Fruit fly (Drosophila melanogaster) whole organism, embryonic: ENCODE results near the gene Acp63F.
A peak's percentile ranks its signal among the peaks of the same experiment; 100 is the strongest.

Source experiments
- Aef1 ChIP-seq: fragments of 200-800 bp; sonication (Bioruptor generic); IDR thresholded peaks from 3 replicates; pipeline ENCODE4 v1.3.6; 2022; ENCODE audit warnings: missing biosample characterization, missing genetic modification characterization
- CG10565 ChIP-seq: fragments of 200-800 bp; sonication (Bioruptor generic); optimal IDR thresholded peaks from 3 replicates; lab custom pipeline; 2016; ENCODE audit warnings: missing biosample characterization, mild to moderate bottlenecking, missing genetic modification characterization
- CG10654 ChIP-seq: fragments of 200-800 bp; sonication (Bioruptor generic); optimal IDR thresholded peaks from 2 replicates; lab custom pipeline; 2016; ENCODE audit warnings: missing biosample characterization, missing genetic modification characterization
- CG11247 ChIP-seq: fragments of 200-800 bp; sonication (Bioruptor generic); IDR thresholded peaks from 2 replicates; pipeline ENCODE4 v1.3.6; 2022; ENCODE audit warnings: missing biosample characterization, missing genetic modification characterization
- CG11456 ChIP-seq: fragments of 200-800 bp; sonication (Bioruptor generic); IDR thresholded peaks from 3 replicates; pipeline ENCODE4 v1.3.6; 2022; ENCODE audit warnings: missing biosample characterization, missing genetic modification characterization
- CG11560 ChIP-seq: fragments of 200-800 bp; sonication (Bioruptor generic); IDR thresholded peaks from 3 replicates; pipeline ENCODE4 v1.3.6; 2022; ENCODE audit warnings: missing biosample characterization, missing genetic modification characterization
- CG12219 ChIP-seq: fragments of 200-800 bp; sonication (Bioruptor generic); optimal IDR thresholded peaks from 3 replicates; lab custom pipeline; 2018; ENCODE audit warnings: missing biosample characterization, mild to moderate bottlenecking, missing genetic modification characterization
- CG12391 ChIP-seq: fragments of 200-800 bp; sonication (Bioruptor generic); optimal IDR thresholded peaks from 3 replicates; lab custom pipeline; 2018; ENCODE audit warnings: missing biosample characterization, mild to moderate bottlenecking, missing genetic modification characterization, moderate library complexity
- CG14710 ChIP-seq: fragments of 200-800 bp; sonication (Bioruptor generic); optimal IDR thresholded peaks from 3 replicates; lab custom pipeline; 2019; ENCODE audit warnings: missing biosample characterization, mild to moderate bottlenecking, missing genetic modification characterization, moderate library complexity
- CG15696 ChIP-seq: fragments of 200-800 bp; sonication (Bioruptor generic); optimal IDR thresholded peaks from 2 replicates; lab custom pipeline; 2019; ENCODE audit warnings: missing biosample characterization, mild to moderate bottlenecking, missing genetic modification characterization, moderate library complexity
- CG16779 ChIP-seq: fragments of 200-800 bp; sonication (Bioruptor generic); IDR thresholded peaks from 2 replicates; pipeline ENCODE4 v1.3.6; 2022; ENCODE audit warnings: missing biosample characterization, missing genetic modification characterization
- CG17802 ChIP-seq: fragments of 200-800 bp; sonication (Bioruptor generic); optimal IDR thresholded peaks from 2 replicates; lab custom pipeline; 2018; ENCODE audit warnings: missing biosample characterization, mild to moderate bottlenecking, missing genetic modification characterization, moderate library complexity
- CG17912 ChIP-seq: fragments of 200-800 bp; sonication (Bioruptor generic); optimal IDR thresholded peaks from 2 replicates; lab custom pipeline; 2018; ENCODE audit warnings: missing biosample characterization, mild to moderate bottlenecking, missing genetic modification characterization
- CG18011 ChIP-seq: fragments of 200-800 bp; sonication (Bioruptor generic); optimal IDR thresholded peaks from 2 replicates; lab custom pipeline; 2017; ENCODE audit warnings: missing biosample characterization, missing genetic modification characterization, mild to moderate bottlenecking, moderate library complexity, missing genotype
- CG18599 ChIP-seq: fragments of 200-800 bp; sonication (Bioruptor generic); optimal IDR thresholded peaks from 3 replicates; lab custom pipeline; 2017; ENCODE audit warnings: missing biosample characterization, missing genetic modification characterization, mild to moderate bottlenecking, moderate library complexity, missing genetic modification reagents
- CG30403 ChIP-seq: fragments of 200-800 bp; sonication (Bioruptor generic); optimal IDR thresholded peaks from 3 replicates; lab custom pipeline; 2016; ENCODE audit warnings: missing biosample characterization, missing genetic modification characterization
- CG32532 ChIP-seq: fragments of 200-800 bp; sonication (Bioruptor generic); IDR thresholded peaks from 2 replicates; pipeline ENCODE4 v1.3.6; 2022; ENCODE audit warnings: missing biosample characterization, missing genetic modification characterization
- CG3847 ChIP-seq: fragments of 200-800 bp; sonication (Bioruptor generic); IDR thresholded peaks from 2 replicates; pipeline ENCODE4 v1.3.6; 2022; ENCODE audit warnings: missing biosample characterization, missing genetic modification characterization
- CG4404 ChIP-seq: fragments of 200-800 bp; sonication (Bioruptor generic); IDR thresholded peaks from 2 replicates; pipeline ENCODE4 v1.3.6; 2022; ENCODE audit warnings: missing biosample characterization, missing genetic modification characterization
- CG6854 ChIP-seq: fragments of 200-800 bp; sonication (Bioruptor generic); optimal IDR thresholded peaks from 3 replicates; lab custom pipeline; 2017; ENCODE audit warnings: missing biosample characterization, mild to moderate bottlenecking, missing genetic modification characterization
- CG8388 ChIP-seq: fragments of 200-800 bp; sonication (Bioruptor generic); optimal IDR thresholded peaks from 2 replicates; lab custom pipeline; 2019; ENCODE audit warnings: missing biosample characterization, mild to moderate bottlenecking, missing genetic modification characterization, moderate library complexity
- CG9609 ChIP-seq: fragments of 200-800 bp; sonication (Bioruptor generic); optimal IDR thresholded peaks from 3 replicates; lab custom pipeline; 2016; ENCODE audit warnings: missing biosample characterization, missing genetic modification characterization
- CG9727 ChIP-seq: fragments of 200-800 bp; sonication (Bioruptor generic); optimal IDR thresholded peaks from 3 replicates; lab custom pipeline; 2017; ENCODE audit warnings: missing biosample characterization, mild to moderate bottlenecking, missing genetic modification characterization
- E2f2 ChIP-seq: fragments of 200-800 bp; sonication (Bioruptor generic); IDR thresholded peaks from 2 replicates; pipeline ENCODE4 v1.3.6; 2022; ENCODE audit warnings: missing biosample characterization, missing genetic modification characterization
- H2.0 ChIP-seq: fragments of 200-800 bp; sonication (Bioruptor generic); IDR thresholded peaks from 2 replicates; pipeline ENCODE4 v1.3.6; 2022; ENCODE audit warnings: missing biosample characterization, missing genetic modification characterization
- Hr78 ChIP-seq, 2 experiments: fragments of 200-800 bp in 1 of 2; fragments of >200 bp in 1 of 2; sonication (Bioruptor generic) in 1 of 2; optimal IDR thresholded peaks; 2 replicates each; lab custom pipeline; 2017 to 2019; ENCODE audit warnings: missing biosample characterization in 2 of 2, missing genetic modification characterization in 2 of 2, mild to moderate bottlenecking in 1 of 2, moderate library complexity in 1 of 2
- Med ChIP-seq: fragments of 200-800 bp; sonication (Bioruptor generic); peaks from one replicate; lab custom pipeline; 2016; ENCODE audit warnings: missing biosample characterization, missing genetic modification characterization, mild to moderate bottlenecking, inconsistent platforms, moderate library complexity
- NFAT ChIP-seq: fragments of 200-800 bp; sonication (Bioruptor generic); IDR thresholded peaks from 2 replicates; pipeline ENCODE4 v1.3.6; 2022; ENCODE audit warnings: missing biosample characterization, missing genetic modification characterization
- Ptx1 ChIP-seq: fragments of 200-800 bp; sonication (Bioruptor generic); IDR thresholded peaks from 2 replicates; pipeline ENCODE4 v1.3.6; 2022; ENCODE audit warnings: missing biosample characterization, missing genetic modification characterization
- Rfx ChIP-seq: fragments of 200-800 bp; sonication (Bioruptor generic); IDR thresholded peaks from 2 replicates; pipeline ENCODE4 v1.3.6; 2022; ENCODE audit warnings: missing biosample characterization, missing genetic modification characterization
- Sox102F ChIP-seq: fragments of 200-800 bp; sonication (Bioruptor generic); optimal IDR thresholded peaks from 2 replicates; lab custom pipeline; 2018; ENCODE audit warnings: missing biosample characterization, mild to moderate bottlenecking, missing genetic modification characterization, moderate library complexity
- amos ChIP-seq: fragments of 200-800 bp; sonication (Bioruptor generic); IDR thresholded peaks from 2 replicates; pipeline ENCODE4 v1.3.6; 2022; ENCODE audit warnings: missing biosample characterization, missing genetic modification characterization; ENCODE audit not compliant: partially characterized antibody
- cad ChIP-seq: fragments of >200 bp; optimal IDR thresholded peaks from 2 replicates; lab custom pipeline; 2017; ENCODE audit warnings: missing biosample characterization, missing genetic modification characterization
- ems ChIP-seq: fragments of 200-800 bp; sonication (Bioruptor generic); optimal IDR thresholded peaks from 3 replicates; lab custom pipeline; 2016; ENCODE audit warnings: missing biosample characterization, missing genetic modification characterization
- fru ChIP-seq: fragments of >200 bp; optimal IDR thresholded peaks from 2 replicates; lab custom pipeline; 2017
- gem ChIP-seq: fragments of 200-800 bp; sonication (Bioruptor generic); optimal IDR thresholded peaks from 2 replicates; lab custom pipeline; 2019; ENCODE audit warnings: missing biosample characterization, mild to moderate bottlenecking, missing genetic modification characterization, moderate library complexity
- jigr1 ChIP-seq: fragments of 200-800 bp; sonication (Bioruptor generic); IDR thresholded peaks from 3 replicates; pipeline ENCODE4 v1.3.6; 2022; ENCODE audit warnings: missing biosample characterization, missing genetic modification characterization
- lbe ChIP-seq: fragments of 200-800 bp; sonication (Bioruptor generic); optimal IDR thresholded peaks from 2 replicates; lab custom pipeline; 2016; ENCODE audit warnings: missing biosample characterization, mild to moderate bottlenecking, missing genetic modification characterization
- maf-S ChIP-seq: fragments of 200-800 bp; sonication (Bioruptor generic); optimal IDR thresholded peaks from 2 replicates; lab custom pipeline; 2016; ENCODE audit warnings: missing biosample characterization, missing genetic modification characterization
- nerfin-2 ChIP-seq: fragments of 200-800 bp; sonication (Bioruptor generic); IDR thresholded peaks from 2 replicates; pipeline ENCODE4 v1.3.6; 2022; ENCODE audit warnings: missing biosample characterization, missing genetic modification characterization; ENCODE audit not compliant: partially characterized antibody
- phol ChIP-seq: fragments of 200-800 bp; sonication (Bioruptor generic); optimal IDR thresholded peaks from 3 replicates; lab custom pipeline; 2018; ENCODE audit warnings: missing biosample characterization, mild to moderate bottlenecking, missing genetic modification characterization, moderate library complexity
- pros ChIP-seq: fragments of 200-800 bp; sonication (Bioruptor generic); optimal IDR thresholded peaks from 3 replicates; lab custom pipeline; 2019; ENCODE audit warnings: missing biosample characterization, mild to moderate bottlenecking, missing genetic modification characterization, moderate library complexity
- salm ChIP-seq: fragments of 200-800 bp; sonication (Bioruptor generic); optimal IDR thresholded peaks from 2 replicates; lab custom pipeline; 2018; ENCODE audit warnings: missing biosample characterization, mild to moderate bottlenecking, missing genetic modification characterization
- slp2 ChIP-seq: fragments of 200-800 bp; sonication (Bioruptor generic); optimal IDR thresholded peaks from 2 replicates; lab custom pipeline; 2016; ENCODE audit warnings: missing biosample characterization, missing genetic modification characterization
- unpg ChIP-seq: fragments of 200-800 bp; sonication (Bioruptor generic); optimal IDR thresholded peaks from 3 replicates; lab custom pipeline; 2018; ENCODE audit warnings: missing biosample characterization, mild to moderate bottlenecking, missing genetic modification characterization, moderate library complexity
- vfl ChIP-seq: fragments of 200-800 bp; sonication (Bioruptor generic); optimal IDR thresholded peaks from 2 replicates; lab custom pipeline; 2016; ENCODE audit warnings: missing biosample characterization, missing genetic modification characterization
- zen2 ChIP-seq: fragments of 200-800 bp; sonication (Bioruptor generic); IDR thresholded peaks from 3 replicates; pipeline ENCODE4 v1.3.6; 2022; ENCODE audit warnings: missing biosample characterization, missing genetic modification characterization; ENCODE audit not compliant: partially characterized antibody

Gene Acp63F

DNA sequence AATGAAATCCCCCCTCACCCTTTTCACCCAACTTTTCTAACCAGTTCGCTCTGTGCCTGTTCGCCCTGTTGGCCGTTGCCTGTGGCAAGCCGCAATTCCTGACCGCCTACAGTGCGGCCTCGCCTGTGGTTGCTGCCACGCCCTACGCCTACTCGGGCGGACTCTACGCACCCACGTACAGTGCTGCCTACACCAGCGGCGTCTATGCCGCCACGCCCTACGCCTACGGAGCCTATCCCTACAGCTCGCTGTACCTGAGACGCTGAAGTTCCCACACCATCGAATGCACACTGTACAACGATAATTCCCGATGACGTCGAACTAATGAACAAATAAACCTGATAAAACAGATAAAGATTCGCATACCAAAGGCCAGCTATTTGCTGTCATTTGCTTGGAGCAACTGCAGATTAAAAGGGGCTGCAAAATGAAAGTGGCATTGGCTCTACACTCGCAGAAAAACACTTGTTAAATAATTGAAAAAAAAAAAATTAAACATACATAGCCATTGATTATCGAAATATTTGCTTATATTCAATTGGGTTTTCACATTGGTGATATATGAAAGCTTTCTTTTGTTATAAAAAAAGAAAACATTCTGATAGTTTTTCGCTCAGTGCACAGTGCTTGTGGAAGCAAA, 25.0 kb downstream of the Acp63F start (continued):
- peak; percentile 12 for TF ChIP-seq unpg (GFP tag; lab: Kevin White, UChicago)
- no peak for TF ChIP-seq slp2
- 0 out of 3 replicates have a peak, but pooled peaks have one; percentile 21 for TF ChIP-seq CG11560 (tag; lab: Robert Waterston, UW)
- peak; percentile 15 for TF ChIP-seq Sox102F (GFP tag; lab: Kevin White, UChicago)
- TF ChIP-seq CG16779 (GFP tag; lab: Robert Waterston, UW): 0 out of 2 replicates have a peak, but pooled peaks have one; percentile 36
- TF ChIP-seq E2f2 (GFP tag; lab: Robert Waterston, UW): no peak
- TF ChIP-seq CG12391 (tag; lab: Kevin White, UChicago): no peak
- peak; percentile 58; the same call in 1 of the 3 replicates for TF ChIP-seq CG11456 (GFP tag; lab: Robert Waterston, UW)
- peak; percentile 56; the same call in 1 of the 2 replicates for TF ChIP-seq NFAT (GFP tag; lab: Robert Waterston, UW)
- TF ChIP-seq CG9727 (GFP tag; lab: Kevin White, UChicago): peak; percentile 12
- peak; percentile 38 for TF ChIP-seq CG8388 (GFP tag; lab: Kevin White, UChicago)
- peak; percentile 50 for TF ChIP-seq gem (tag; lab: Kevin White, UChicago)
- peak; percentile 7; the same call in 1 of the 2 replicates for TF ChIP-seq Ptx1 (GFP tag; lab: Robert Waterston, UW)
- no peak for TF ChIP-seq CG17912 (GFP tag; lab: Kevin White, UChicago)
- TF ChIP-seq Rfx (GFP tag; lab: Robert Waterston, UW): peak; percentile 42
- TF ChIP-seq CG10565: no peak
- 0 out of 2 replicates have a peak, but pooled peaks have one; percentile 25 for TF ChIP-seq H2.0
- 0 out of 2 replicates have a peak, but pooled peaks have one; percentile 34 for TF ChIP-seq CG11247
- peak; percentile 5; the same call in 1 of the 2 replicates for TF ChIP-seq CG3847 (GFP tag; lab: Robert Waterston, UW)
- peak; percentile 49 for TF ChIP-seq CG32532 (GFP tag; lab: Robert Waterston, UW)
- peak; percentile 16; the same call in 1 of the 2 replicates for TF ChIP-seq CG4404 (GFP tag; lab: Robert Waterston, UW)
- no peak for TF ChIP-seq maf-S
- TF ChIP-seq Med: peak; percentile 45
- TF ChIP-seq Aef1 (GFP tag; lab: Robert Waterston, UW): no peak
- TF ChIP-seq, all 482 proteins: peak for 40

dm6 chr3L:3790504-3790903, 25.6 kb downstream of the Acp63F start, which contains the start of gene CG32266:
Gene CG32266, plus strand, starts transcription at chr3L:3790804.
- TF ChIP-seq pros (GFP tag; lab: Kevin White, UChicago) (no peak), Hr78 (GFP tag; optimal IDR thresholded peaks at IDR 0.05; lab: Kevin White, UChicago) (peak in 1 of 2 experiments; percentile 69), salm (tag; lab: Kevin White, UChicago) (no peak), lbe (no peak), CG30403 (no peak), CG15696 (tag; lab: Kevin White, UChicago) (no peak), CG10654 (GFP tag; lab: Kevin White, UChicago) (no peak), vfl (GFP tag; lab: Kevin White, UChicago) (no peak)

DNA sequence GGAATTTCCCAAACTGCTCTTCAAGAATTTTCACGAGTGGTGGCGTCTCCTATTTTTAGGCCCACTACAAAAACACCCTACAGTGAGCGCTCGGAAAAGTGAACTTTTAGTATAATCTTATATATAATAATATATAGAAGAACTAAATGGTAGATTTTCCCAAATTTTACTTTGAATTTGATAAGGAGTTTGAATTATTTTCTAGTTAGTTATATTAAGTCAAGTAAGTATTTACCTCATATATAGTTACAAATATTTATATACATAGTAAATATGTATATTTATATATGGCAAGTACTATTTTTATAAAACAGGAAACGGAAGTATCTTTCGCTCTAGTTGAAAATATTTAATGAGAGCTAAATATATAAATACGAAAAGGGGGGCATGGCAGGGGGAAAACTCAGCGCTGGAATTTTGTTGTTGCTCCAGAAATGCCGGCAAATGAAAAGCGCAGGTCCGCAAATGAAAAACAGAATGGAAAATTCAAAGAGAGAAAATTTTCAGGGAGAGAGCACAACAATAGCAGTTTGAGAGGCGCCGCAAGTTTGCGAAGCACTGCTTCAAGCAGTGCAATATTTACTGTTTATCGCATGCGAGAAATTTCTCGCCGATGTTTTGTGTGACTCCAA, 27.2 kb downstream of the Acp63F start:
- TF ChIP-seq jigr1 (GFP tag; lab: Robert Waterston, UW) (no peak), fru (no peak), CG14710 (tag; lab: Kevin White, UChicago) (peak; percentile 11), ems (GFP tag; lab: Kevin White, UChicago) (no peak), cad (GFP tag; lab: Kevin White, UChicago) (peak; percentile 99), CG18599 (GFP tag; lab: Kevin White, UChicago) (peak; percentile 37), zen2 (GFP tag; lab: Robert Waterston, UW) (no peak), amos (GFP tag; lab: Robert Waterston, UW) (peak; percentile 75), phol (tag; lab: Kevin White, UChicago) (peak; percentile 16), CG6854 (peak; percentile 83), CG17802 (tag; lab: Kevin White, UChicago) (no peak), CG12219 (peak; percentile 5), CG18011 (GFP tag; lab: Kevin White, UChicago) (no peak), nerfin-2 (GFP tag; lab: Robert Waterston, UW) (peak; percentile 70), CG9609 (GFP tag; lab: Kevin White, UChicago) (no peak)
